Worm (Caenorhabditis elegans): Measurements from ENCODE around the gene memi-3.

memi-3 gene

ce11 chrIV:11363806-11364562 lies 39.2 kb downstream of the memi-3 start:
- TF ChIP-seq nhr-71 (tag; optimal IDR thresholded peaks at IDR 0.05) = peak; percentile 17
- TF ChIP-seq ceh-82 (tag; optimal IDR thresholded peaks at IDR 0.05) = no peak
- peak; percentile 34 for TF ChIP-seq mep-1 (tag; optimal IDR thresholded peaks at IDR 0.05)
- no peak for TF ChIP-seq F16B12.6 (tag; optimal IDR thresholded peaks at IDR 0.05)
- no peak for TF ChIP-seq fkh-10 (GFP tag; optimal IDR thresholded peaks at IDR 0.05)
- TF ChIP-seq zag-1 (tag; optimal IDR thresholded peaks at IDR 0.05) = no peak
- TF ChIP-seq nhr-85 (tag) = peak; percentile 79
- TF ChIP-seq xbp-1 (tag; optimal IDR thresholded peaks at IDR 0.05) = no peak
- TF ChIP-seq lin-35 (GFP tag; optimal IDR thresholded peaks at IDR 0.05) = peak in 1 of 2 experiments; percentile 63
- peak; percentile 8 for TF ChIP-seq snu-23 (GFP tag; optimal IDR thresholded peaks at IDR 0.05)
- no peak for TF ChIP-seq zip-4 (GFP tag; optimal IDR thresholded peaks at IDR 0.05)
- TF ChIP-seq hpl-2 (GFP tag; optimal IDR thresholded peaks at IDR 0.05) = peak; percentile 43
- peak; percentile 2 for TF ChIP-seq nhr-90 (tag; optimal IDR thresholded peaks at IDR 0.05; ENCODE audit: poor library complexity)
- no peak for TF ChIP-seq unc-130 (tag; optimal IDR thresholded peaks at IDR 0.05)
- TF ChIP-seq sox-4 (tag; optimal IDR thresholded peaks at IDR 0.05) = no peak
- no peak for TF ChIP-seq pax-3 (tag; optimal IDR thresholded peaks at IDR 0.05)
- TF ChIP-seq ceh-88 (GFP tag; IDR thresholded peaks at IDR 0.05) = no peak
- TF ChIP-seq nhr-47 (tag; optimal IDR thresholded peaks at IDR 0.05) = no peak
- peak; percentile 23 for TF ChIP-seq blmp-1 (tag; optimal IDR thresholded peaks at IDR 0.05)
- no peak for TF ChIP-seq unc-98 (GFP tag; IDR thresholded peaks at IDR 0.05)
- no peak for TF ChIP-seq lir-3 (tag; optimal IDR thresholded peaks at IDR 0.05; ENCODE audit: poor library complexity)
- no peak for TF ChIP-seq swsn-7 (tag; optimal IDR thresholded peaks at IDR 0.05)
- TF ChIP-seq efl-1 (optimal IDR thresholded peaks at IDR 0.05) = peak; percentile 16 to 29
- TF ChIP-seq efl-1 (GFP tag; optimal IDR thresholded peaks at IDR 0.05 in 1 of 2) = peak in 1 of 2 experiments; percentile 91
- peak; percentile 22 for TF ChIP-seq nhr-20 (tag; optimal IDR thresholded peaks at IDR 0.05)
- no peak for TF ChIP-seq ztf-11 (tag; optimal IDR thresholded peaks at IDR 0.05)
- TF ChIP-seq mdl-1 (tag; optimal IDR thresholded peaks at IDR 0.05) = no peak
- TF ChIP-seq pag-3 (tag; optimal IDR thresholded peaks at IDR 0.05; ENCODE audit: borderline replicate concordance, insufficient read depth) = no peak
- no peak for TF ChIP-seq lin-15B (tag; optimal IDR thresholded peaks at IDR 0.05)
- TF ChIP-seq fkh-4 (tag; optimal IDR thresholded peaks at IDR 0.05; ENCODE audit: borderline replicate concordance) = no peak
- TF ChIP-seq lin-14 (GFP tag; optimal IDR thresholded peaks at IDR 0.05) = peak; percentile 38
- TF ChIP-seq alr-1 (tag; optimal IDR thresholded peaks at IDR 0.05; ENCODE audit: borderline replicate concordance) = no peak
- no peak for TF ChIP-seq mab-9 (GFP tag; IDR thresholded peaks at IDR 0.05)
- TF ChIP-seq fos-1 (tag; optimal IDR thresholded peaks at IDR 0.05) = no peak
- no peak for TF ChIP-seq elt-2 (tag; optimal IDR thresholded peaks at IDR 0.05)
- TF ChIP-seq sptf-1 (tag; optimal IDR thresholded peaks at IDR 0.05) = no peak
- TF ChIP-seq unc-86 (tag; optimal IDR thresholded peaks at IDR 0.05) = no peak

DNA sequence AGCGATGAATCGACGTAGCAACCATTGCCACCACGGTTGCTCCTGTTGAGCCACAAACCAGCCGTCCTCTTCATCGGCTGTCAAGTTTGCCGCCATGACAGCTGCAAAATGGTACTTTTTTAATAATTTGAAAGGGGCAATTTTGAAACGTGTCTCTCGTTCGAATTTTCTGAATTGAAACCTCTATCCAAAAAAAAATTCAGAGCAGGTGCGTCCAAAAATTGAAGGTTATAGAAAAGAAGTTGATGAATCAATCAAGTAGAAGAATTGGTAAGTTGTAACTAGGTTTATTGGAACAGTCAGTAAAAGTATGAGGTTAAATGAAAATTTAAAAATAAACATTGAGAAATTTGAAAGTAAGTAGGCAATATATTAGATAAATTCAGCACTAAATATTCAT lies 41.7 kb downstream of the memi-3 start, which contains the start of gene T01G1.4:
T01G1.4 (minus strand) TSS at position 101 of the 400 bp plus-strand sequence.
- TF ChIP-seq C16A3.4 (tag; optimal IDR thresholded peaks at IDR 0.05) = no peak
- TF ChIP-seq mdl-1 (tag; optimal IDR thresholded peaks at IDR 0.05) = no peak
- no peak for TF ChIP-seq lsy-2 (tag; optimal IDR thresholded peaks at IDR 0.05)
- TF ChIP-seq nhr-85 (tag) = peak; percentile 7
- TF ChIP-seq zip-4 (GFP tag; optimal IDR thresholded peaks at IDR 0.05) = no peak

- no peak for TF ChIP-seq nhr-76 (tag; optimal IDR thresholded peaks at IDR 0.05)
- no peak for TF ChIP-seq aly-2 (tag; optimal IDR thresholded peaks at IDR 0.05)
- no peak for TF ChIP-seq pax-3 (tag; optimal IDR thresholded peaks at IDR 0.05)
- no peak for TF ChIP-seq nhr-12 (tag; optimal IDR thresholded peaks at IDR 0.05)
- TF ChIP-seq elt-2 (tag; optimal IDR thresholded peaks at IDR 0.05) = no peak
- TF ChIP-seq lin-15B (tag; optimal IDR thresholded peaks at IDR 0.05) = no peak
- no peak for TF ChIP-seq zip-4 (GFP tag; optimal IDR thresholded peaks at IDR 0.05)
- TF ChIP-seq sptf-1 (tag; optimal IDR thresholded peaks at IDR 0.05) = no peak
- no peak for TF ChIP-seq hpl-2 (GFP tag; optimal IDR thresholded peaks at IDR 0.05)
- TF ChIP-seq blmp-1 (tag; optimal IDR thresholded peaks at IDR 0.05) = no peak
- TF ChIP-seq irx-1 (tag; optimal IDR thresholded peaks at IDR 0.05) = no peak
Measured at ce11 chrIV:11359769-11360168, 43.4 kb downstream of the memi-3 start, which contains the start of gene klp-12. TSS of gene klp-12 (minus strand) at chrIV:11359869.
